Fruit fly (Drosophila melanogaster): ENCODE results near the gene Hacd1.
A peak's percentile ranks its signal among the peaks of the same experiment; 100 is the strongest.

Hacd1 gene

DNA sequence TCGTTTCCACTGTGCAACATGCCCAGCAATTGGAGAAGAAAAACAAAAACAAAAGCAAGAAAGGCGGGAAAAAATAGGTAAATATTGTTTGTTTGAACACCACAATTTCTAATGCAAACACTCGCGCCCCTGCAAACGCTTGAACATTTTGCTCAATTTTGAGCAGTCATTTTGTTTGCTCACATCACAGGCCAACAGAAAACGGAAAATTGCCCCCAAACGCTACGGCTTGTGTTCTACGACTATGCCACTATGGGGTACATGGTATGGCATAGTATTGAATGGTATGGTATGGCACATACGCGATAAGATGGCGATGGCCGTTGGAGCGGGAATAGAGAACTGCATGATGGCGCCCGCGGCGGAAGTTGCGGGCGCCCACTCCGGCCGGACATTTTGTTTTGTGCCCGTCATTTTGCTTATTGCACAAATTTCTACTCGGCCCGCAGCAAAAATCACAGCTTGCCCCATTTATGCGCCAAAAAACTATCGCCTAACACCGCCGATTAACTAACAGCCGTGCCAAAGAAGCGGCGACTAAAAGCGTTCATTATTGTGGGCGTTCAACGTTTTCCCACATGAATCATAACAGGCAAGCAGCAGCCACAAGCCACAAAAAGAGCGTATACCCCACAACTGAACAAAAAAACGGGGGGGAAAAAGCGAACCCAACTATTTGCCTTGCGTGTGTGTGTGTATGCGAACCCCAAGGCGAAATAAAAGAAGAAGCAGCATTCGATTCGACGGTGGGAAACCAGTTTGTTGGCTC is 2.3 kb upstream of the Hacd1 start:
- TF ChIP-seq Vsx2 (GFP tag; optimal IDR thresholded peaks at IDR 0.05; ENCODE audit: partially characterized antibody) (no peak), foxo (GFP tag; optimal IDR thresholded peaks at IDR 0.05) (peak in 1 of 2 experiments; percentile 22), CG9705 (GFP tag; optimal IDR thresholded peaks at IDR 0.05) (no peak), sv (GFP tag; optimal IDR thresholded peaks at IDR 0.05) (peak; percentile 28), OdsH (GFP tag; optimal IDR thresholded peaks at IDR 0.05) (peak; percentile 44), rgr (GFP tag; optimal IDR thresholded peaks at IDR 0.05) (peak; percentile 11), dl (GFP tag; optimal IDR thresholded peaks at IDR 0.05; ENCODE audit: insufficient read depth in 1 of 2, partially characterized antibody in 2 of 2) (peak in 1 of 2 experiments; percentile 31), fru (GFP tag; optimal IDR thresholded peaks at IDR 0.05) (no peak)

dm6 chr2L:12003792-12004210 is 1.7 kb upstream of the Hacd1 start:
- TF ChIP-seq h (GFP tag; optimal IDR thresholded peaks at IDR 0.05) (no peak), ey (GFP tag; optimal IDR thresholded peaks at IDR 0.05) (no peak), Dif (GFP tag; optimal IDR thresholded peaks at IDR 0.05; ENCODE audit: partially characterized antibody) (no peak), Dfd (GFP tag; optimal IDR thresholded peaks at IDR 0.05) (no peak), Abd-B (GFP tag; optimal IDR thresholded peaks at IDR 0.05) (no peak), tai (GFP tag; optimal IDR thresholded peaks at IDR 0.05) (no peak), GATAd (GFP tag; optimal IDR thresholded peaks at IDR 0.05) (no peak), dl (GFP tag; optimal IDR thresholded peaks at IDR 0.05; ENCODE audit: insufficient read depth in 1 of 2, partially characterized antibody in 2 of 2) (no peak), jim (GFP tag; optimal IDR thresholded peaks at IDR 0.05) (no peak), HLH106 (tag; optimal IDR thresholded peaks at IDR 0.05) (no peak), woc (GFP tag; optimal IDR thresholded peaks at IDR 0.05) (no peak), Hr83 (GFP tag; optimal IDR thresholded peaks at IDR 0.05; ENCODE audit: poor library complexity, severe bottlenecking) (peak; percentile 22), brk (GFP tag; optimal IDR thresholded peaks at IDR 0.05) (no peak), Sp1 (GFP tag; optimal IDR thresholded peaks at IDR 0.05) (no peak), usp (GFP tag; optimal IDR thresholded peaks at IDR 0.05) (no peak), lola (GFP tag; optimal IDR thresholded peaks at IDR 0.05) (peak; percentile 1), Jra (GFP tag; optimal IDR thresholded peaks at IDR 0.05) (no peak), CrebA (GFP tag; optimal IDR thresholded peaks at IDR 0.05; ENCODE audit: borderline replicate concordance) (no peak), foxo (GFP tag; optimal IDR thresholded peaks at IDR 0.05) (peak in 1 of 2 experiments; percentile 32), dsf (GFP tag; optimal IDR thresholded peaks at IDR 0.05; ENCODE audit: borderline replicate concordance) (no peak)

DNA sequence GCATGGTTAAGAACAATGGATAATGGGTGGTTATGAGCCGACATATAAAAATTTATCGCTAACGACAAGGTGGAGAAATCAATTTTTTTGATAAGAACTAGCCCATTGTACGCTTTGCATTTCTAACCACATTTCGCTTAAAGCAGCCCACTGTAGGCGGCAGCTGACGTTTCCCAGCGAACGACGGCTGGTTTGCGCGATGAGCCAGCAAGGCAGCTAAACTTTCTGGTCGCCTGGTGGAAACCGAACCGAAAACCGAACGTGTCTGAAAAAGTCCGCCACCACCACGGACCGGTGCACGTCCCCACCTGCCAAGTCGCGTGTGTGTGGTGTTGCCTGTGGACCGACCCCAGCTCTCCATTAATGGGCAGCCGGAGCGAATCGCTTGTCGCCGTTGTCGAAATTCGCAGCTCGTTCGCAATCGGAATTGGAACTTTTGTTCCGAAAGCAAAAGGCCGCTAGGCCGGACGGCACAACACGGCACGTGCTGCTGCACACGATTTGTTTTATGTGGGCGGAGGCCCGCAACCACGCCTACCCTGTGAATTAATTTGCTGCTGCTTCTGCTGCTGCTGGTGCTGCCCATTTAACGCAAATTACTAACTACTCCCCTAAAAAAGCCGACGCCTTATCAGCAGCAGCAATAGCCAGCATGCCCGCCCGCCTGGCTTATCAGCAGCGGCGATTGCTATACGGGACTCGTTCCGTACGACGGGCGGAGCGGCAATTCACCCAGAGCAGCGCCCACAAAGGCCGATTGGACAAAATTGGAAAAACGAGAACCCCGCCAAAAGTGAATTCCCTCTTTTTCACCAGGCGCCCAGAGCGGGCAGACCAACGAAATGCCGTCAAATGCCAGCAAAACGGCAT is 1.1 kb upstream of the Hacd1 start:
- TF ChIP-seq h (GFP tag; optimal IDR thresholded peaks at IDR 0.05), result peak; percentile 88
- no peak for TF ChIP-seq tai (GFP tag; optimal IDR thresholded peaks at IDR 0.05)
- no peak for TF ChIP-seq dmrt93B (GFP tag; optimal IDR thresholded peaks at IDR 0.05)
- no peak for TF ChIP-seq jim (GFP tag; optimal IDR thresholded peaks at IDR 0.05)
- peak; percentile 8 for TF ChIP-seq Hnf4 (GFP tag; optimal IDR thresholded peaks at IDR 0.05)
- peak; percentile 0 for TF ChIP-seq psq (GFP tag; optimal IDR thresholded peaks at IDR 0.05)
- TF ChIP-seq CG9705 (GFP tag; optimal IDR thresholded peaks at IDR 0.05), result no peak
- TF ChIP-seq rgr (GFP tag; optimal IDR thresholded peaks at IDR 0.05), result peak; percentile 2
- TF ChIP-seq dsf (GFP tag; optimal IDR thresholded peaks at IDR 0.05; ENCODE audit: borderline replicate concordance), result no peak
- TF ChIP-seq HLH106 (tag; optimal IDR thresholded peaks at IDR 0.05), result peak; percentile 49
- no peak for TF ChIP-seq pan (optimal IDR thresholded peaks at IDR 0.05)
- TF ChIP-seq Abd-B (GFP tag; optimal IDR thresholded peaks at IDR 0.05), result no peak
- peak; percentile 1 for TF ChIP-seq OdsH (GFP tag; optimal IDR thresholded peaks at IDR 0.05)
- TF ChIP-seq fru (GFP tag; optimal IDR thresholded peaks at IDR 0.05), result peak; percentile 5
- no peak for TF ChIP-seq Hr78 (GFP tag; optimal IDR thresholded peaks at IDR 0.05)
- no peak for TF ChIP-seq sage (GFP tag; optimal IDR thresholded peaks at IDR 0.05)
- TF ChIP-seq Myc (optimal IDR thresholded peaks at IDR 0.05), result no peak
- TF ChIP-seq Mio (GFP tag; optimal IDR thresholded peaks at IDR 0.05), result no peak
- TF ChIP-seq ey (GFP tag; optimal IDR thresholded peaks at IDR 0.05), result no peak
- TF ChIP-seq dl (GFP tag; optimal IDR thresholded peaks at IDR 0.05; ENCODE audit: insufficient read depth in 1 of 2, partially characterized antibody in 2 of 2), result peak; percentile 64 to 90
- TF ChIP-seq foxo (GFP tag; optimal IDR thresholded peaks at IDR 0.05), result peak in 1 of 2 experiments; percentile 46
- TF ChIP-seq Jra (GFP tag; optimal IDR thresholded peaks at IDR 0.05), result peak; percentile 40
- TF ChIP-seq usp (GFP tag; optimal IDR thresholded peaks at IDR 0.05), result no peak
- TF ChIP-seq Rel (GFP tag; optimal IDR thresholded peaks at IDR 0.05), result no peak
- TF ChIP-seq Rel (tag; optimal IDR thresholded peaks at IDR 0.05), result peak; percentile 99
- no peak for TF ChIP-seq Dif (GFP tag; optimal IDR thresholded peaks at IDR 0.05; ENCODE audit: partially characterized antibody)
- TF ChIP-seq br (GFP tag; optimal IDR thresholded peaks at IDR 0.05), result peak; percentile 63
- TF ChIP-seq brk (GFP tag; optimal IDR thresholded peaks at IDR 0.05), result no peak
- peak; percentile 50 for TF ChIP-seq Hr83 (GFP tag; optimal IDR thresholded peaks at IDR 0.05; ENCODE audit: poor library complexity, severe bottlenecking)
- TF ChIP-seq lola (GFP tag; optimal IDR thresholded peaks at IDR 0.05), result no peak
- TF ChIP-seq CG32264 (GFP tag; optimal IDR thresholded peaks at IDR 0.05), result no peak
- no peak for TF ChIP-seq GATAd (GFP tag; optimal IDR thresholded peaks at IDR 0.05)
- TF ChIP-seq Sp1 (GFP tag; optimal IDR thresholded peaks at IDR 0.05), result peak; percentile 20
- peak; percentile 8 for TF ChIP-seq Dfd (GFP tag; optimal IDR thresholded peaks at IDR 0.05)
- TF ChIP-seq sv (GFP tag; optimal IDR thresholded peaks at IDR 0.05), result no peak
- no peak for TF ChIP-seq N (GFP tag; optimal IDR thresholded peaks at IDR 0.05)
- TF ChIP-seq Vsx2 (GFP tag; optimal IDR thresholded peaks at IDR 0.05; ENCODE audit: partially characterized antibody), result no peak
